Fruit fly (Drosophila melanogaster): ENCODE data around the gene Or33c.
A peak's percentile ranks its signal among the peaks of the same experiment; 100 is the strongest.

Or33c gene

DNA sequence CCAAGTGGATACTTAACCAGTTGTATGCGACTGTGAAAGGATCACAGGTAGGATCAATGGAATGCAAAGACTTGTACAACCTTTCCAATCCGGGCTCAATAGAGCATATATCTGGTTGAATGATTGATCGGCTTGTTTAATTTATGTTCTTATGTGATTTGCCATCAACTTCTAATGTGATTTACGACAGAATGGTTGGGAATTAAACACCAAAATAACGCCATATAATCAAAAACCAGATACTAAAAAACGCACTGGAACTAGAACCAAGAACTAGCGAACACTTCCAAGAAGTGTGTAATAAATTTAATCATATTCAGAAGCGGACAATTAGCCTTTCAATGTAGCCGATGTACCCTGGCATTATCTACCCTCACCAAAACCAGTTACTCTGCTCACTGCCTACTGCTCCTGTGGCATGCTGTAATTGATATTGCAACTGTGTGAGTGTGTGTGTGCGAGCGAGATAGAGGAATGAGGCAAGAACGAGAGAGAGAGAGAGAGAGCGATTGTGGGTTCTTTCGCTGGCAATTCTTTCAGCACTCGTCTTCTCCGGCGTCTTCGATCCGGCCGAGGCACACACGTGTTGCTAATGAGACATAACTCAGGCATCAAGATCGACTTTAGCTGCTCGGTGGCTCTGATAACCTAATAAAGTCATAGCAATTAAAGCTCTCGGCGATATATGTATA, 31.0 kb downstream of the Or33c start (continued):
- TF ChIP-seq CG6689 (GFP tag; IDR thresholded peaks at IDR 0.05) (no peak), zen (tag; optimal IDR thresholded peaks at IDR 0.05) (peak; percentile 59), cwo (GFP tag; optimal IDR thresholded peaks at IDR 0.05) (peak; percentile 1), CG8765 (GFP tag; IDR thresholded peaks at IDR 0.05) (no peak), CG17802 (tag; optimal IDR thresholded peaks at IDR 0.05) (no peak), CG31365 (tag; optimal IDR thresholded peaks at IDR 0.05) (no peak), D19A (tag; optimal IDR thresholded peaks at IDR 0.05) (peak; percentile 80), cg (GFP tag; optimal IDR thresholded peaks at IDR 0.05) (peak; percentile 47), HLHmδ (GFP tag; optimal IDR thresholded peaks at IDR 0.05) (no peak), cas (GFP tag; IDR thresholded peaks at IDR 0.05) (no peak), sc (optimal IDR thresholded peaks at IDR 0.05) (no peak), sc (GFP tag; optimal IDR thresholded peaks at IDR 0.05) (no peak), vfl (GFP tag; optimal IDR thresholded peaks at IDR 0.05) (no peak), CG6175 (GFP tag; IDR thresholded peaks at IDR 0.05) (peak; percentile 69; the same call in 1 of the 3 replicates), Doc3 (GFP tag; IDR thresholded peaks at IDR 0.05; ENCODE audit: partially characterized antibody) (no peak), CG4730 (GFP tag; IDR thresholded peaks at IDR 0.05) (no peak)

DNA sequence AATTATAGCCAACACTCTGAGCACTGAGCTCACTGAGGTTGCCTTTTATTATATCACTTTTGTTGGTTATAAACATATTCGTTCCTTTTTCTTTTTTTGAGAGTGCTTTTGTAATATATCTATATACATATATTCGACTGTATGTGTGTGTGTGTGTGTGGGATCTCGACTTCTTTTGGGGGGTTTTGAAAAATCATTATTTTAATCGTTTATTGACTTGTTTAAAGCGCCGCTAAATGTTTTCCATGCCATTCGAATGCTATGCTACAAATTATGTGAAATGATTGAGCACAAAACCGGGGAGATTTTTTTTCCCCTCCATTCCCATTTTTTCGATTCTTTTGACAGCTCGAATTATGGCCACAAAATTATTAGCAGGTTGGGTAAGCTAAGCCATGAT, 31.7 kb downstream of the Or33c start:
- TF ChIP-seq tgo (GFP tag; IDR thresholded peaks at IDR 0.05) (no peak), CTCF (GFP tag; optimal IDR thresholded peaks at IDR 0.05) (no peak), CG13894 (tag; optimal IDR thresholded peaks at IDR 0.05) (peak; percentile 53), GATAe (GFP tag; conservative IDR thresholded peaks at IDR 0.05) (no peak)

DNA sequence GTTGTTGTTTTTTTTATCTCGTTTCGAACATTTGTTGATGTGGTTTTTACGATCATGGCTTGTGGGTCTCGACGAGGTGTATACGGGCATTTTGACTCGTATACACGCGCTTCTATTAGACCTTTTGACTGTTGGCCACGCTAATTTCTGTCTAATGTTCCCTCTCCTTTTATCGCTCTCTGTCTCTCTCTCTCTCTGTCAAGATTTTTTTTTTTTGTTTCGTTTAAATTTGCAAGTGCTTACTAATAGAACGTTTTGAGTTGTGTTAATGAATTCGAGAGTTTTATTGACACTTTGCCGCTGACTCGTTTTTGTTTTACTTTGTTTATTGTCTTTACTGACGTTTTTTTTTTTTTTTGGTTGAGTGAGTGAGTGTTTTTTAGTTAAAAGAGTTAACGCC, 32.6 kb downstream of the Or33c start:
- TF ChIP-seq CG4820 (GFP tag; optimal IDR thresholded peaks at IDR 0.05) (peak; percentile 9), eve (GFP tag; optimal IDR thresholded peaks at IDR 0.05) (peak in 1 of 2 experiments; percentile 76), nmo (GFP tag; optimal IDR thresholded peaks at IDR 0.05) (no peak), z (GFP tag; IDR thresholded peaks at IDR 0.05) (peak; percentile 69; the same call in 2 of the 3 replicates), ac (GFP tag; optimal IDR thresholded peaks at IDR 0.05) (no peak), sens (GFP tag) (peak; percentile 75)

DNA sequence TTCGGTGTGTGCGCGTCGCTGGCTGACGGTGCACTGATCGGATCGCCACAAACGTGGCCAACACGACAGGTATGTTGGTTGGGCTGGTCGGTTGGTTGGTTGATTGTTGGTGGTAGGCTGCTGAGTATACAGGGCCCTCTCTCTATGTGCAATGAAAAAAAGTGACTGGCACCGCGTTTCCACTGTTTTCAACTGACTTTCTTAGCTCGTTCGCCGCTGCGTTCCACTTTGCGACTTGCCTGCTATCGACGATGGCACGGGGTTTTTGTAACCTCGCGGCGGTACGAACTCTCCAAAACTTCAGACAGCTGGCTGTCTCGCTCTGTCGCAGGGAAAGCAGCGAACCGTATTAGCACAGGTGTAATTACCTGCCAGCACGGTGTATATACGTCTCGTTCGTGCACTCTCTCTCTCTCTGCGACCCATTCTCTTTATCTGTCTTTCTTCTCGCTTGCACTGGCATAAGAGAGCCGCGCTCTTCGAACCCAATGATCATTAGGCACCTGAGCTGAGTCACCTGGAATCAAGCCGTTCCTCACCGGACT, 33.2 kb downstream of the Or33c start:
- TF ChIP-seq corto (GFP tag; optimal IDR thresholded peaks at IDR 0.05) (no peak), CG11085 (GFP tag; IDR thresholded peaks at IDR 0.05) (0 out of 2 replicates have a peak, but pooled peaks have one; percentile 52), Adf1 (GFP tag; IDR thresholded peaks at IDR 0.05) (peak; percentile 25; the same call in 1 of the 2 replicates), CG34224 (GFP tag; IDR thresholded peaks at IDR 0.05; ENCODE audit: partially characterized antibody) (no peak), HHEX (GFP tag; optimal IDR thresholded peaks at IDR 0.05) (peak; percentile 23), Atf3 (GFP tag; optimal IDR thresholded peaks at IDR 0.05) (peak; percentile 6), Tbp (GFP tag; optimal IDR thresholded peaks at IDR 0.05) (no peak), CG11456 (GFP tag; IDR thresholded peaks at IDR 0.05) (0 out of 3 replicates have a peak, but pooled peaks have one; percentile 51), CG7786 (GFP tag; optimal IDR thresholded peaks at IDR 0.05) (peak; percentile 23), Doc2 (GFP tag; IDR thresholded peaks at IDR 0.05) (no peak), yki (optimal IDR thresholded peaks at IDR 0.05) (peak; percentile 49), az2 (GFP tag; optimal IDR thresholded peaks at IDR 0.05) (no peak), Max (GFP tag; optimal IDR thresholded peaks at IDR 0.05) (no peak), Atf-2 (GFP tag; optimal IDR thresholded peaks at IDR 0.05) (no peak), D19B (GFP tag; optimal IDR thresholded peaks at IDR 0.05) (no peak), Med (GFP tag) (peak; percentile 80), knrl (GFP tag; IDR thresholded peaks at IDR 0.05; ENCODE audit: partially characterized antibody) (peak; percentile 43; the same call in 1 of the 3 replicates), CG11504 (tag; optimal IDR thresholded peaks at IDR 0.05) (peak; percentile 16), CG1024 (GFP tag; IDR thresholded peaks at IDR 0.05) (peak; percentile 25; the same call in 1 of the 2 replicates), CG4707 (GFP tag; optimal IDR thresholded peaks at IDR 0.05) (no peak), amos (GFP tag; IDR thresholded peaks at IDR 0.05; ENCODE audit: partially characterized antibody) (peak; percentile 43; the same call in 1 of the 2 replicates)

Measured in whole organism, embryonic.